Worm (Caenorhabditis elegans) whole organism, L1 larva: Measurements from ENCODE around the gene sqst-4.

Experiments used
- C04F5.9 ChIP-seq: sonication (generic microtip); optimal IDR thresholded peaks from 2 replicates; lab custom pipeline; 2016; ENCODE audit warnings: missing genetic modification characterization, missing compliant biosample characterization
- C16A3.4 ChIP-seq: fragments of 150-350 bp; optimal IDR thresholded peaks from 2 replicates; lab custom pipeline; 2014; ENCODE audit warnings: missing biosample characterization, missing genetic modification characterization
- F16B12.6 ChIP-seq: fragments of 150-350 bp; optimal IDR thresholded peaks from 2 replicates; lab custom pipeline; 2014; ENCODE audit warnings: missing biosample characterization, missing genetic modification characterization
- ama-1 ChIP-seq: fragments of 150-350 bp; optimal IDR thresholded peaks from 2 replicates; lab custom pipeline; 2014
- ceh-82 ChIP-seq, 3 experiments: fragments of 150-350 bp in 1 of 3; sonication (generic microtip) in 2 of 3; optimal IDR thresholded peaks; 2 replicates each; lab custom pipeline; 2014 to 2017; ENCODE audit warnings: missing biosample characterization in 3 of 3, missing genetic modification characterization in 3 of 3
- ceh-88 ChIP-seq: fragments of 200-800 bp; sonication (Bioruptor generic); IDR thresholded peaks from 2 replicates; pipeline ENCODE4 v1.3.6; 2022; ENCODE audit warnings: missing genetic modification characterization, missing compliant biosample characterization
- ces-1 ChIP-seq: fragments of 150-350 bp; optimal IDR thresholded peaks from 2 replicates; lab custom pipeline; 2014; ENCODE audit warnings: missing biosample characterization, missing genetic modification reagents, missing genetic modification characterization
- dsc-1 ChIP-seq: sonication (generic microtip); optimal IDR thresholded peaks from 2 replicates; lab custom pipeline; 2016; ENCODE audit warnings: mild to moderate bottlenecking, missing genetic modification characterization, missing compliant biosample characterization
- egl-27 ChIP-seq, 2 experiments: fragments of 150-350 bp in 1 of 2; sonication (generic microtip); optimal IDR thresholded peaks; 3 replicates each; lab custom pipeline; 2017 to 2018; ENCODE audit warnings: missing biosample characterization in 2 of 2, missing genetic modification characterization in 2 of 2, missing genetic modification reagents in 2 of 2
- elt-2 ChIP-seq: sonication (generic microtip); optimal IDR thresholded peaks from 2 replicates; lab custom pipeline; 2016; ENCODE audit warnings: missing genetic modification characterization, mild to moderate bottlenecking, inconsistent platforms, missing compliant biosample characterization, missing genetic modification reagents
- elt-3 ChIP-seq, 6 experiments: fragments of 150-350 bp in 1 of 6; sonication (generic microtip); optimal IDR thresholded peaks; 2 replicates each; lab custom pipeline; 2017 to 2018; ENCODE audit warnings: missing biosample characterization in 6 of 6, missing genetic modification characterization in 6 of 6, inconsistent platforms in 1 of 6
- ets-5 ChIP-seq: fragments of 200-800 bp; sonication (Bioruptor generic); IDR thresholded peaks from 2 replicates; pipeline ENCODE4 v1.3.6; 2022; ENCODE audit warnings: missing genetic modification characterization, missing compliant biosample characterization
- fos-1 ChIP-seq: fragments of 150-350 bp; optimal IDR thresholded peaks from 2 replicates; lab custom pipeline; 2014; ENCODE audit warnings: missing biosample characterization, missing genetic modification characterization
- hlh-17 ChIP-seq: fragments of 200-800 bp; sonication (Bioruptor generic); optimal IDR thresholded peaks from 2 replicates; lab custom pipeline; 2018; ENCODE audit warnings: missing genetic modification characterization, mild to moderate bottlenecking, missing compliant biosample characterization, moderate library complexity, borderline replicate concordance
- hlh-4 ChIP-seq: sonication (generic microtip); optimal IDR thresholded peaks from 2 replicates; lab custom pipeline; 2016; ENCODE audit warnings: mild to moderate bottlenecking, missing genetic modification characterization, missing compliant biosample characterization
- isw-1 ChIP-seq: fragments of 200-800 bp; sonication (Bioruptor generic); IDR thresholded peaks from 2 replicates; pipeline ENCODE4 v1.3.6; 2022; ENCODE audit warnings: missing genetic modification characterization, missing compliant biosample characterization
- jun-1 ChIP-seq: fragments of 150-350 bp; optimal IDR thresholded peaks from 2 replicates; lab custom pipeline; 2014; ENCODE audit warnings: missing biosample characterization, missing genetic modification reagents, missing genetic modification characterization
- lin-13 ChIP-seq: fragments of 150-350 bp; optimal IDR thresholded peaks from 2 replicates; lab custom pipeline; 2014; ENCODE audit warnings: missing biosample characterization, missing genetic modification reagents, missing genetic modification characterization
- mep-1 ChIP-seq: fragments of 150-350 bp; optimal IDR thresholded peaks from 2 replicates; lab custom pipeline; 2014; ENCODE audit warnings: missing biosample characterization, missing genetic modification characterization
- nhr-11 ChIP-seq: fragments of 150-350 bp; optimal IDR thresholded peaks from 2 replicates; lab custom pipeline; 2014; ENCODE audit warnings: missing biosample characterization, missing genetic modification characterization
- nhr-12 ChIP-seq: sonication (generic microtip); optimal IDR thresholded peaks from 2 replicates; lab custom pipeline; 2017; ENCODE audit warnings: missing biosample characterization, missing genetic modification characterization
- nhr-47 ChIP-seq: sonication (generic microtip); optimal IDR thresholded peaks from 2 replicates; lab custom pipeline; 2016; ENCODE audit warnings: mild to moderate bottlenecking, missing genetic modification characterization, moderate library complexity, missing compliant biosample characterization
- nhr-71 ChIP-seq: sonication (generic microtip); optimal IDR thresholded peaks from 2 replicates; lab custom pipeline; 2016; ENCODE audit warnings: mild to moderate bottlenecking, missing genetic modification characterization, moderate library complexity, missing compliant biosample characterization
- nhr-77 ChIP-seq: fragments of 150-350 bp; optimal IDR thresholded peaks from 2 replicates; lab custom pipeline; 2014; ENCODE audit warnings: missing biosample characterization, missing genetic modification characterization
- nhr-84 ChIP-seq: sonication (generic microtip); optimal IDR thresholded peaks from 2 replicates; lab custom pipeline; 2017; ENCODE audit warnings: missing biosample characterization, missing genetic modification characterization
- nhr-85 ChIP-seq: sonication (generic microtip); peaks from one replicate; lab custom pipeline; 2016; ENCODE audit warnings: missing genetic modification characterization, inconsistent platforms, missing compliant biosample characterization
- pax-3 ChIP-seq: fragments of 200-800 bp; sonication (Bioruptor generic); optimal IDR thresholded peaks from 2 replicates; lab custom pipeline; 2018; ENCODE audit warnings: mild to moderate bottlenecking, missing genetic modification characterization, moderate library complexity, missing compliant biosample characterization
- skn-1 ChIP-seq: fragments of 150-350 bp; optimal IDR thresholded peaks from 2 replicates; lab custom pipeline; 2014; ENCODE audit warnings: missing biosample characterization, missing genetic modification characterization
- snpc-4 ChIP-seq: fragments of 150-350 bp; optimal IDR thresholded peaks from 2 replicates; lab custom pipeline; 2014; ENCODE audit warnings: missing biosample characterization, missing genetic modification characterization
- sox-4 ChIP-seq: sonication (generic microtip); optimal IDR thresholded peaks from 2 replicates; lab custom pipeline; 2016; ENCODE audit warnings: missing genetic modification characterization, missing compliant biosample characterization
- sptf-1 ChIP-seq: fragments of 150-350 bp; optimal IDR thresholded peaks from 2 replicates; lab custom pipeline; 2014; ENCODE audit warnings: missing biosample characterization, missing genetic modification characterization
- tbx-2 ChIP-seq: sonication (generic microtip); optimal IDR thresholded peaks from 2 replicates; lab custom pipeline; 2016; ENCODE audit warnings: missing genetic modification characterization, missing compliant biosample characterization
- tlp-1 ChIP-seq: fragments of 150-350 bp; optimal IDR thresholded peaks from 2 replicates; lab custom pipeline; 2014; ENCODE audit warnings: missing biosample characterization, missing genetic modification characterization
- unc-30 ChIP-seq: sonication (generic microtip); optimal IDR thresholded peaks from 2 replicates; lab custom pipeline; 2017; ENCODE audit warnings: missing biosample characterization, missing genetic modification characterization
- unc-86 ChIP-seq: sonication (generic microtip); optimal IDR thresholded peaks from 2 replicates; lab custom pipeline; 2016; ENCODE audit warnings: missing genetic modification characterization, missing compliant biosample characterization
- unc-98 ChIP-seq: fragments of 200-800 bp; sonication (Bioruptor generic); IDR thresholded peaks from 2 replicates; pipeline ENCODE4 v1.3.6; 2022; ENCODE audit warnings: missing genetic modification characterization, missing compliant biosample characterization
- vab-15 ChIP-seq: sonication (generic microtip); optimal IDR thresholded peaks from 2 replicates; lab custom pipeline; 2017; ENCODE audit warnings: missing genotype, mild to moderate bottlenecking, missing genetic modification characterization, missing compliant biosample characterization
- zag-1 ChIP-seq: fragments of 150-350 bp; optimal IDR thresholded peaks from 2 replicates; lab custom pipeline; 2014; ENCODE audit warnings: missing biosample characterization, missing genetic modification characterization
- zip-4 ChIP-seq: fragments of 200-800 bp; sonication (Bioruptor generic); optimal IDR thresholded peaks from 2 replicates; lab custom pipeline; 2018; ENCODE audit warnings: mild to moderate bottlenecking, missing genetic modification characterization, moderate library complexity, missing compliant biosample characterization

sqst-4 gene

ce11 chrV:16488172-16488571 is at the start of gene sqst-4:
Gene sqst-4, plus strand, starts transcription at chrV:16488472.
- TF ChIP-seq ets-5 (GFP tag; lab: Robert Waterston, UW) (no peak), sox-4 (tag; lab: Kevin White, UChicago) (no peak), jun-1 (tag; lab: Kevin White, UChicago) (no peak), tlp-1 (tag; lab: Kevin White, UChicago) (no peak), F16B12.6 (tag; lab: Kevin White, UChicago) (no peak)

- TF ChIP-seq nhr-11 (tag; lab: Kevin White, UChicago) (no peak), ceh-82 (tag; optimal IDR thresholded peaks at IDR 0.05; lab: Kevin White, UChicago) (no peak), nhr-77 (tag; lab: Kevin White, UChicago) (no peak), dsc-1 (tag; lab: Kevin White, UChicago) (no peak), tbx-2 (tag; lab: Kevin White, UChicago) (no peak), mep-1 (tag; lab: Kevin White, UChicago) (no peak), snpc-4 (no peak), zip-4 (GFP tag; lab: Kevin White, UChicago) (no peak), isw-1 (no peak), nhr-85 (tag; lab: Kevin White, UChicago) (no peak), nhr-47 (tag; lab: Kevin White, UChicago) (no peak), sox-4 (tag; lab: Kevin White, UChicago) (no peak), pax-3 (tag; lab: Kevin White, UChicago) (no peak), C04F5.9 (tag; lab: Kevin White, UChicago) (no peak), unc-30 (tag; lab: Kevin White, UChicago) (no peak), fos-1 (tag; lab: Kevin White, UChicago) (no peak), hlh-17 (GFP tag; lab: Kevin White, UChicago) (no peak), egl-27 (tag; optimal IDR thresholded peaks at IDR 0.05; lab: Kevin White, UChicago) (no peak), elt-3 (tag; optimal IDR thresholded peaks at IDR 0.05; lab: Kevin White, UChicago) (no peak), ces-1 (GFP tag; lab: Kevin White, UChicago) (no peak)
Measured at ce11 chrV:16443626-16444025, 44.6 kb upstream of the sqst-4 start, which contains the start of gene srh-141. Gene srh-141, plus strand, starts transcription at chrV:16443926.

- TF ChIP-seq ceh-88 (GFP tag; lab: Robert Waterston, UW) (no peak), nhr-84 (tag; lab: Kevin White, UChicago) (no peak), elt-2 (tag; lab: Kevin White, UChicago) (no peak), C16A3.4 (tag; lab: Kevin White, UChicago) (no peak)
- TF ChIP-seq, all 84 proteins: peak for 0
Measured at ce11 chrV:16445676-16446075, 42.6 kb upstream of the sqst-4 start, which contains the start of gene T08G3.6. Gene T08G3.6, plus strand, starts transcription at chrV:16445976.

- no peak for TF ChIP-seq zag-1 (tag; lab: Kevin White, UChicago)
- no peak for TF ChIP-seq elt-2 (tag; lab: Kevin White, UChicago)
- TF ChIP-seq hlh-4 = no peak
- no peak for TF ChIP-seq unc-86
- TF ChIP-seq skn-1 = no peak
- TF ChIP-seq hlh-17 (GFP tag; lab: Kevin White, UChicago) = no peak
- no peak for TF ChIP-seq nhr-12
- TF ChIP-seq nhr-71 (tag; lab: Kevin White, UChicago) = no peak
- no peak for TF ChIP-seq C04F5.9 (tag; lab: Kevin White, UChicago)
- TF ChIP-seq lin-13 = no peak
- no peak for TF ChIP-seq vab-15
- TF ChIP-seq unc-98 (GFP tag; lab: Robert Waterston, UW) = no peak
- TF ChIP-seq tlp-1 (tag; lab: Kevin White, UChicago) = no peak
- no peak for TF ChIP-seq nhr-47 (tag; lab: Kevin White, UChicago)
- no peak for TF ChIP-seq ama-1 (lab: Kevin White, UChicago)
- no peak for TF ChIP-seq ceh-82 (tag; optimal IDR thresholded peaks at IDR 0.05; lab: Kevin White, UChicago)
- TF ChIP-seq sptf-1 (tag; lab: Kevin White, UChicago) = no peak
Measured at ce11 chrV:16446191-16446590, 42.1 kb upstream of the sqst-4 start.
